Worm (Caenorhabditis elegans): ENCODE results near the gene srw-61.

- no peak for TF ChIP-seq pes-1 (GFP tag; IDR thresholded peaks at IDR 0.05)
- TF ChIP-seq ama-1 (optimal IDR thresholded peaks at IDR 0.05) = no peak
Observed at ce11 chrIV:16233028-16233427, 5.4 kb downstream of the srw-61 start, which contains the start of the genes hpa-1 and irld-39.

Measured in whole organism, early embryonic.